Fruit fly (Drosophila melanogaster) whole organism, prepupa: ENCODE measurements around the gene p-cup.
A peak's percentile ranks its signal among the peaks of the same experiment; 100 is the strongest.

Experiments used
- Blimp-1 ChIP-seq: fragments of 200-800 bp; sonication (Bioruptor generic); optimal IDR thresholded peaks from 3 replicates; lab custom pipeline; 2017; ENCODE audit warnings: missing biosample characterization, missing genetic modification characterization, mild to moderate bottlenecking, moderate library complexity, missing genetic modification reagents
- CG10669 ChIP-seq: fragments of 200-800 bp; sonication (Bioruptor generic); optimal IDR thresholded peaks from 3 replicates; lab custom pipeline; 2018; ENCODE audit warnings: missing biosample characterization, mild to moderate bottlenecking, missing genetic modification characterization, moderate library complexity
- CG11294 ChIP-seq: fragments of 200-800 bp; sonication (Bioruptor generic); IDR thresholded peaks from 2 replicates; pipeline ENCODE4 v1.3.6; 2022; ENCODE audit warnings: missing biosample characterization, missing genetic modification characterization
- CG11762 ChIP-seq: fragments of 200-800 bp; sonication (Bioruptor generic); optimal IDR thresholded peaks from 3 replicates; lab custom pipeline; 2016; ENCODE audit warnings: missing biosample characterization, missing genetic modification characterization; ENCODE audit not compliant: insufficient read depth
- CG11902 ChIP-seq: fragments of 200-800 bp; sonication (Bioruptor generic); optimal IDR thresholded peaks from 3 replicates; lab custom pipeline; 2016; ENCODE audit warnings: missing biosample characterization, missing genetic modification characterization
- CG15336 ChIP-seq: fragments of 200-800 bp; sonication (Bioruptor generic); IDR thresholded peaks from 2 replicates; pipeline ENCODE4 v1.3.6; 2022; ENCODE audit warnings: missing biosample characterization, missing genetic modification characterization
- CG1621 ChIP-seq: fragments of 200-800 bp; sonication (Bioruptor generic); optimal IDR thresholded peaks from 3 replicates; lab custom pipeline; 2018; ENCODE audit warnings: missing biosample characterization, mild to moderate bottlenecking, missing genetic modification characterization
- CG16779 ChIP-seq: fragments of 200-800 bp; sonication (Bioruptor generic); optimal IDR thresholded peaks from 3 replicates; lab custom pipeline; 2017; ENCODE audit warnings: missing biosample characterization, mild to moderate bottlenecking, missing genetic modification characterization
- CG3032 ChIP-seq: fragments of 200-800 bp; optimal IDR thresholded peaks from 2 replicates; lab custom pipeline; 2019; ENCODE audit warnings: missing biosample characterization, mild to moderate bottlenecking, missing genetic modification characterization, moderate library complexity
- CG34406 ChIP-seq: fragments of 200-800 bp; sonication (Bioruptor generic); optimal IDR thresholded peaks from 3 replicates; lab custom pipeline; 2016; ENCODE audit warnings: missing biosample characterization, missing genetic modification characterization
- CG4318 ChIP-seq: fragments of 200-800 bp; sonication (Bioruptor generic); optimal IDR thresholded peaks from 3 replicates; lab custom pipeline; 2017; ENCODE audit warnings: missing biosample characterization, mild to moderate bottlenecking, missing genetic modification characterization
- CG6163 ChIP-seq: fragments of 200-800 bp; sonication (Bioruptor generic); IDR thresholded peaks from 3 replicates; pipeline ENCODE4 v1.3.6; 2022; ENCODE audit warnings: missing biosample characterization, missing genetic modification characterization
- CG6276 ChIP-seq: fragments of 200-800 bp; sonication (Bioruptor generic); optimal IDR thresholded peaks from 2 replicates; lab custom pipeline; 2017; ENCODE audit warnings: missing biosample characterization, mild to moderate bottlenecking, missing genetic modification characterization
- CG6792 ChIP-seq: fragments of 200-800 bp; sonication (Bioruptor generic); optimal IDR thresholded peaks from 3 replicates; lab custom pipeline; 2016; ENCODE audit warnings: missing biosample characterization, missing genetic modification characterization
- CG6808 ChIP-seq: fragments of 200-800 bp; sonication (Bioruptor generic); optimal IDR thresholded peaks from 3 replicates; lab custom pipeline; 2017; ENCODE audit warnings: missing biosample characterization, missing genetic modification characterization, mild to moderate bottlenecking, moderate library complexity, missing genetic modification reagents
- CG6854 ChIP-seq: fragments of 200-800 bp; sonication (Bioruptor generic); optimal IDR thresholded peaks from 2 replicates; lab custom pipeline; 2017; ENCODE audit warnings: missing biosample characterization, mild to moderate bottlenecking, missing genetic modification characterization
- CG8319 ChIP-seq: fragments of 200-800 bp; sonication (Bioruptor generic); optimal IDR thresholded peaks from 3 replicates; lab custom pipeline; 2016; ENCODE audit warnings: missing biosample characterization, missing genetic modification characterization
- CG8632 ChIP-seq: fragments of 200-800 bp; sonication (Bioruptor generic); optimal IDR thresholded peaks from 3 replicates; lab custom pipeline; 2016; ENCODE audit warnings: missing biosample characterization, missing genetic modification characterization
- CG9139 ChIP-seq: fragments of 200-800 bp; sonication (Bioruptor generic); optimal IDR thresholded peaks from 3 replicates; lab custom pipeline; 2017; ENCODE audit warnings: missing biosample characterization, mild to moderate bottlenecking, missing genetic modification characterization
- Eip78C ChIP-seq: fragments of 200-800 bp; sonication (Bioruptor generic); peaks from one replicate; lab custom pipeline; 2016; ENCODE audit warnings: missing biosample characterization, missing genetic modification characterization
- Eip93F ChIP-seq: fragments of 200-800 bp; sonication (Bioruptor generic); optimal IDR thresholded peaks from 2 replicates; lab custom pipeline; 2016; ENCODE audit warnings: missing biosample characterization, mild to moderate bottlenecking, missing genetic modification characterization
- Ets21C ChIP-seq: fragments of 200-800 bp; sonication (Bioruptor generic); optimal IDR thresholded peaks from 3 replicates; lab custom pipeline; 2016; ENCODE audit warnings: missing biosample characterization, missing genetic modification characterization
- Ets96B ChIP-seq: fragments of 200-800 bp; optimal IDR thresholded peaks from 2 replicates; lab custom pipeline; 2019; ENCODE audit warnings: missing biosample characterization, mild to moderate bottlenecking, missing genetic modification characterization, moderate library complexity
- Hr38 ChIP-seq: sonication (Bioruptor generic); optimal IDR thresholded peaks from 2 replicates; lab custom pipeline; 2016; ENCODE audit warnings: missing biosample characterization, missing genetic modification characterization
- Hr4 ChIP-seq: fragments of 200-800 bp; sonication (Bioruptor generic); optimal IDR thresholded peaks from 3 replicates; lab custom pipeline; 2016; ENCODE audit warnings: missing biosample characterization, missing genetic modification characterization
- Met ChIP-seq: fragments of 200-800 bp; sonication (Bioruptor generic); optimal IDR thresholded peaks from 3 replicates; lab custom pipeline; 2016; ENCODE audit warnings: missing biosample characterization, missing genetic modification characterization
- OdsH ChIP-seq: fragments of 200-800 bp; sonication (Bioruptor generic); optimal IDR thresholded peaks from 3 replicates; lab custom pipeline; 2016; ENCODE audit warnings: missing biosample characterization, missing genetic modification characterization
- Smox ChIP-seq: fragments of 200-800 bp; sonication (Bioruptor generic); optimal IDR thresholded peaks from 3 replicates; lab custom pipeline; 2016; ENCODE audit warnings: missing biosample characterization, missing genetic modification characterization
- Sox102F ChIP-seq: fragments of 200-800 bp; sonication (Bioruptor generic); optimal IDR thresholded peaks from 2 replicates; lab custom pipeline; 2016; ENCODE audit warnings: missing biosample characterization, mild to moderate bottlenecking, missing genetic modification characterization
- Sox14 ChIP-seq: fragments of 200-800 bp; sonication (Bioruptor generic); optimal IDR thresholded peaks from 3 replicates; lab custom pipeline; 2016; ENCODE audit warnings: missing biosample characterization, missing genetic modification characterization
- Sox15 ChIP-seq: fragments of 200-800 bp; sonication (Bioruptor generic); optimal IDR thresholded peaks from 3 replicates; lab custom pipeline; 2016; ENCODE audit warnings: missing biosample characterization, missing genetic modification characterization
- achi ChIP-seq: fragments of 200-800 bp; sonication (Bioruptor generic); optimal IDR thresholded peaks from 3 replicates; lab custom pipeline; 2016; ENCODE audit warnings: missing biosample characterization, missing genetic modification characterization
- acj6 ChIP-seq: fragments of 200-800 bp; sonication (Bioruptor generic); optimal IDR thresholded peaks from 3 replicates; lab custom pipeline; 2016; ENCODE audit warnings: missing biosample characterization, missing genetic modification characterization
- cyc ChIP-seq: fragments of 200-800 bp; sonication (Bioruptor generic); optimal IDR thresholded peaks from 3 replicates; lab custom pipeline; 2016; ENCODE audit warnings: missing biosample characterization, missing genetic modification characterization
- dac ChIP-seq: fragments of 200-800 bp; sonication (Bioruptor generic); optimal IDR thresholded peaks from 2 replicates; lab custom pipeline; 2017; ENCODE audit warnings: missing biosample characterization, mild to moderate bottlenecking, missing genetic modification characterization
- dsx ChIP-seq: fragments of 200-800 bp; optimal IDR thresholded peaks from 3 replicates; lab custom pipeline; 2019; ENCODE audit warnings: missing biosample characterization, mild to moderate bottlenecking, missing genetic modification characterization, moderate library complexity; ENCODE audit not compliant: poor library complexity, severe bottlenecking
- eg ChIP-seq: fragments of 200-800 bp; sonication (Bioruptor generic); IDR thresholded peaks from 3 replicates; pipeline ENCODE4 v1.3.6; 2022; ENCODE audit warnings: missing biosample characterization, missing genetic modification characterization
- esn ChIP-seq: fragments of 200-800 bp; sonication (Bioruptor generic); optimal IDR thresholded peaks from 2 replicates; lab custom pipeline; 2016; ENCODE audit warnings: missing biosample characterization, mild to moderate bottlenecking, missing genetic modification characterization, moderate library complexity
- fd59A ChIP-seq: fragments of 200-800 bp; sonication (Bioruptor generic); optimal IDR thresholded peaks from 2 replicates; lab custom pipeline; 2017; ENCODE audit warnings: missing biosample characterization, mild to moderate bottlenecking, missing genetic modification characterization, missing genetic modification reagents
- lz ChIP-seq: fragments of 200-800 bp; sonication (Bioruptor generic); optimal IDR thresholded peaks from 3 replicates; lab custom pipeline; 2016; ENCODE audit warnings: missing biosample characterization, missing genetic modification characterization
- net ChIP-seq: fragments of 200-800 bp; sonication (Bioruptor generic); optimal IDR thresholded peaks from 3 replicates; lab custom pipeline; 2016; ENCODE audit warnings: missing biosample characterization, missing genetic modification characterization
- pdm3 ChIP-seq: fragments of 200-800 bp; sonication (Bioruptor generic); optimal IDR thresholded peaks from 3 replicates; lab custom pipeline; 2016; ENCODE audit warnings: missing biosample characterization, missing genetic modification characterization
- salr ChIP-seq, 2 experiments: fragments of 200-800 bp; sonication (Bioruptor generic); optimal IDR thresholded peaks; 3 replicates each; lab custom pipeline; 2016 to 2018; ENCODE audit warnings: missing biosample characterization in 2 of 2, missing genetic modification characterization in 2 of 2, mild to moderate bottlenecking in 1 of 2
- spab ChIP-seq: fragments of 200-800 bp; sonication (Bioruptor generic); optimal IDR thresholded peaks from 2 replicates; lab custom pipeline; 2017; ENCODE audit warnings: missing biosample characterization, mild to moderate bottlenecking, missing genetic modification characterization, missing genetic modification reagents
- ss ChIP-seq, 2 experiments: fragments of 200-800 bp; sonication (Bioruptor generic); optimal IDR thresholded peaks; 2 replicates in 1 of 2; 3 replicates in 1 of 2; lab custom pipeline; 2017 to 2018; ENCODE audit warnings: mild to moderate bottlenecking in 2 of 2, missing biosample characterization in 2 of 2, missing genetic modification characterization in 2 of 2, moderate library complexity in 1 of 2
- svp ChIP-seq: fragments of 200-800 bp; sonication (Bioruptor generic); peaks from one replicate; lab custom pipeline; 2016; ENCODE audit warnings: missing biosample characterization, missing genetic modification characterization
- vri ChIP-seq: fragments of 200-800 bp; sonication (Bioruptor generic); optimal IDR thresholded peaks from 3 replicates; lab custom pipeline; 2016; ENCODE audit warnings: missing biosample characterization, mild to moderate bottlenecking, missing genetic modification characterization

p-cup gene

DNA sequence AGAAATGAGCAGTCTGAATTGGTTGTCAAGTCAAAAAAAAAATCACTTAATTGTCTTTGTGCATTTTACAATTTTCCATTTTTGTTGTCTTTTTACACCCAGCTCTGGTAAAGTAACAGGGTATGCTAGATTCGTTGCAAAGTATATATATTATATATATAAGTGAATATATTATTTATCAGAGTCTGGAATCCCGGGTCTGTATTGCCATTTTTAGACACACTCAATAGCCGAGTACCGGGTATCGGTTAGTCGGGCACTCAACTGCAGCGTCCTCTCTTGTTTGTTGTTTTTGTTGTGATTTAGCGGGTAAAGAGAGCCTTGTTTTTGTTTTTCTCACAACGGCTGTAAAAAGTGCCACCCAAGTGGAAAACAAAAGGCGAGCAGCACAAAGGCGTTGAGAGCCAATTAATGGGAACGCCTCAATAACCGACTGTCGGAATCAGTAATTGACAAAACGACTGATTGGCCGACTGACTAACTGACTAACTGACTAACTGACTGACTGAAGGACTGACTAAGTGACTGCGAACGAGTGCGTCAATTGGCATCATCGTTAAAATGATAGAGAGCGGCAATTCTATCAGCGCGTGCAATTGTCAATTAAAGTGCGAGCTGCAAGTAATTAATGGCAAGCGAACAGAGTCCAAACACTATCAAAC lies 45.2 kb upstream of the p-cup start (continued):
- TF ChIP-seq fd59A (GFP tag; lab: Kevin White, UChicago), result peak; percentile 14
- TF ChIP-seq dsx (GFP tag; lab: Kevin White, UChicago), result peak; percentile 26
- TF ChIP-seq CG8632 (GFP tag; lab: Kevin White, UChicago), result peak; percentile 72
- TF ChIP-seq CG10669 (GFP tag; lab: Kevin White, UChicago), result peak; percentile 66
- TF ChIP-seq salr (GFP tag; optimal IDR thresholded peaks at IDR 0.05; lab: Kevin White, UChicago), result peak in 1 of 2 experiments; percentile 36
- peak; percentile 45 for TF ChIP-seq CG3032 (tag; lab: Kevin White, UChicago)
- TF ChIP-seq lz, result peak; percentile 36
- TF ChIP-seq Eip78C (GFP tag; lab: Kevin White, UChicago), result peak; percentile 71
- TF ChIP-seq Met (GFP tag; lab: Kevin White, UChicago), result peak; percentile 38

DNA sequence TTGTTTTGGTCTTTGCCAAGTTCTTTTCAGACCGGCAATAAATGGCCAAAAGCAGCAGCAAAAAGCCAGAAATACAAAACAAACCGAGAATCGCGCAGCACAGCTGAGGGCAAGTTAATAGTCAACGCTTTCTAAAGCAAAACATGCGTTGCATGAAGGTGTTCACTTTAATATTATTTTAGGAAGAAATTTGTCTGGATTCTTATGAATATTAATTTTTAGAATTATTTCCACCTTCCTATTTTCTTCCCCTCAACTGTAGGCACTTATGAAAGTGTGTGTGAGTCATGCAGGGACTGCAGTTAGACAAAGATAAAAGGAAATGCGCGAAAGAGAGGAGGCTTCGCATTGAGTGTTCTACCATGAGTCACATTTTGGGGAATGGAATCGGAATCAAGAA lies 42.6 kb upstream of the p-cup start:
- TF ChIP-seq svp, result peak; percentile 98
- peak; percentile 90 for TF ChIP-seq CG15336 (GFP tag; lab: Robert Waterston, UW)
- TF ChIP-seq Smox (GFP tag; lab: Kevin White, UChicago), result peak; percentile 96
- TF ChIP-seq cyc (GFP tag; lab: Kevin White, UChicago), result peak; percentile 96
- TF ChIP-seq spab (GFP tag; lab: Kevin White, UChicago), result peak; percentile 59
- peak; percentile 81 for TF ChIP-seq Blimp-1 (GFP tag; lab: Kevin White, UChicago)
- peak; percentile 81 for TF ChIP-seq CG8319 (GFP tag; lab: Kevin White, UChicago)
- peak; percentile 77 for TF ChIP-seq CG3032 (tag; lab: Kevin White, UChicago)
- peak; percentile 90 for TF ChIP-seq CG34406 (GFP tag; lab: Kevin White, UChicago)
- TF ChIP-seq Eip78C (GFP tag; lab: Kevin White, UChicago), result peak; percentile 97
- peak; percentile 82 for TF ChIP-seq Sox15 (GFP tag; lab: Kevin White, UChicago)
- TF ChIP-seq eg (GFP tag; lab: Robert Waterston, UW), result peak; percentile 94
- TF ChIP-seq achi (GFP tag; lab: Kevin White, UChicago), result peak; percentile 89
- peak; percentile 85 for TF ChIP-seq CG11762 (GFP tag; lab: Kevin White, UChicago)
- TF ChIP-seq Ets21C (GFP tag; lab: Kevin White, UChicago), result peak; percentile 92
- TF ChIP-seq acj6, result peak; percentile 90
- TF ChIP-seq CG9139 (GFP tag; lab: Kevin White, UChicago), result peak; percentile 58
- TF ChIP-seq ss (GFP tag; optimal IDR thresholded peaks at IDR 0.05; lab: Kevin White, UChicago), result peak; percentile 61 to 68
- peak; percentile 96 for TF ChIP-seq vri (GFP tag; lab: Kevin White, UChicago)
- peak; percentile 90 for TF ChIP-seq CG6792 (GFP tag; lab: Kevin White, UChicago)
- peak; percentile 73 for TF ChIP-seq CG11294 (GFP tag; lab: Robert Waterston, UW)
- TF ChIP-seq dac, result peak; percentile 65
- peak; percentile 95 for TF ChIP-seq CG6163
- peak; percentile 96 for TF ChIP-seq esn (GFP tag; lab: Kevin White, UChicago)
- peak; percentile 66 for TF ChIP-seq fd59A (GFP tag; lab: Kevin White, UChicago)
- TF ChIP-seq CG6808 (GFP tag; lab: Kevin White, UChicago), result peak; percentile 59
- peak; percentile 76 for TF ChIP-seq Ets96B (tag; lab: Kevin White, UChicago)
- TF ChIP-seq Sox102F (GFP tag; lab: Kevin White, UChicago), result peak; percentile 96
- peak; percentile 97 for TF ChIP-seq Met (GFP tag; lab: Kevin White, UChicago)
- TF ChIP-seq CG11902 (GFP tag; lab: Kevin White, UChicago), result peak; percentile 82
- TF ChIP-seq lz, result peak; percentile 95
- TF ChIP-seq net (GFP tag; lab: Kevin White, UChicago), result peak; percentile 88
- peak; percentile 92 for TF ChIP-seq CG6854 (GFP tag; lab: Kevin White, UChicago)
- TF ChIP-seq pdm3 (GFP tag; lab: Kevin White, UChicago), result peak; percentile 90
- TF ChIP-seq Hr38 (GFP tag; lab: Kevin White, UChicago), result no peak
- peak; percentile 80 for TF ChIP-seq dsx (GFP tag; lab: Kevin White, UChicago)
- TF ChIP-seq CG4318 (GFP tag; lab: Kevin White, UChicago), result peak; percentile 54
- TF ChIP-seq Eip93F, result peak; percentile 90
- peak; percentile 89 for TF ChIP-seq OdsH (GFP tag; lab: Kevin White, UChicago)
- TF ChIP-seq CG1621 (tag; lab: Kevin White, UChicago), result peak; percentile 76
- peak; percentile 48 for TF ChIP-seq CG16779 (tag; lab: Kevin White, UChicago)
- peak; percentile 95 for TF ChIP-seq Sox14 (GFP tag; lab: Kevin White, UChicago)
- TF ChIP-seq CG6276 (GFP tag; lab: Kevin White, UChicago), result peak; percentile 76
- peak; percentile 81 for TF ChIP-seq Hr4 (GFP tag; lab: Kevin White, UChicago)
